Worm (Caenorhabditis elegans) whole organism, early embryonic: ENCODE measurements around the gene Y73B6A.3.

ENCODE experiments used
- B0310.2 ChIP-seq: sonication (generic microtip); optimal IDR thresholded peaks from 2 replicates; lab custom pipeline; 2016; ENCODE audit warnings: mild to moderate bottlenecking, missing genetic modification characterization, missing compliant biosample characterization
- F13C5.2 ChIP-seq: sonication (generic microtip); optimal IDR thresholded peaks from 2 replicates; lab custom pipeline; 2017; ENCODE audit warnings: mild to moderate bottlenecking, missing genetic modification characterization, inconsistent platforms, missing compliant biosample characterization
- aly-1 ChIP-seq: sonication (generic microtip); optimal IDR thresholded peaks from 2 replicates; lab custom pipeline; 2016; ENCODE audit warnings: missing genetic modification characterization, missing compliant biosample characterization
- ama-1 ChIP-seq: fragments of 150-350 bp; optimal IDR thresholded peaks from 2 replicates; lab custom pipeline; 2014
- ceh-13 ChIP-seq: fragments of 200-800 bp; sonication (Bioruptor generic); optimal IDR thresholded peaks from 2 replicates; lab custom pipeline; 2018; ENCODE audit warnings: mild to moderate bottlenecking, missing genetic modification characterization, missing compliant biosample characterization
- ceh-36 ChIP-seq: sonication (generic microtip); optimal IDR thresholded peaks from 2 replicates; lab custom pipeline; 2016; ENCODE audit warnings: missing genetic modification characterization, inconsistent platforms, missing compliant biosample characterization
- ets-7 ChIP-seq: sonication (generic microtip); optimal IDR thresholded peaks from 2 replicates; lab custom pipeline; 2016; ENCODE audit warnings: missing genotype, missing genetic modification characterization, missing compliant biosample characterization
- flt-1 ChIP-seq: fragments of 200-800 bp; sonication (Bioruptor generic); IDR thresholded peaks from 2 replicates; pipeline ENCODE4 v1.3.6; 2022; ENCODE audit warnings: missing genetic modification characterization, missing compliant biosample characterization
- hmbx-1 ChIP-seq: sonication (generic microtip); optimal IDR thresholded peaks from 2 replicates; lab custom pipeline; 2016; ENCODE audit warnings: mild to moderate bottlenecking, missing genetic modification characterization, missing compliant biosample characterization
- hmg-4 ChIP-seq: fragments of 200-800 bp; sonication (Bioruptor generic); optimal IDR thresholded peaks from 2 replicates; lab custom pipeline; 2018; ENCODE audit warnings: mild to moderate bottlenecking, missing genetic modification characterization, missing compliant biosample characterization
- hnd-1 ChIP-seq: sonication (generic microtip); optimal IDR thresholded peaks from 2 replicates; lab custom pipeline; 2016; ENCODE audit warnings: missing genetic modification characterization, missing compliant biosample characterization
- pes-1 ChIP-seq: fragments of 200-800 bp; sonication (Bioruptor generic); IDR thresholded peaks from 2 replicates; pipeline ENCODE4 v1.3.6; 2022; ENCODE audit warnings: missing genetic modification reagents, missing genetic modification characterization, missing compliant biosample characterization
- scrt-1 ChIP-seq: fragments of 200-800 bp; sonication (Bioruptor generic); IDR thresholded peaks from 2 replicates; pipeline ENCODE4 v1.3.6; 2022; ENCODE audit warnings: missing genetic modification characterization, missing compliant biosample characterization
- sea-1 ChIP-seq: fragments of 200-800 bp; sonication (Bioruptor generic); conservative IDR thresholded peaks from 2 replicates; pipeline ENCODE4 v1.3.6; 2022; ENCODE audit warnings: missing genetic modification characterization, missing compliant biosample characterization
- tbx-11 ChIP-seq: fragments of 200-800 bp; sonication (Bioruptor generic); IDR thresholded peaks from 2 replicates; pipeline ENCODE4 v1.3.6; 2022; ENCODE audit warnings: missing genetic modification characterization, missing compliant biosample characterization
- tbx-37 ChIP-seq: fragments of 200-800 bp; sonication (Bioruptor generic); conservative IDR thresholded peaks from 2 replicates; pipeline ENCODE4 v1.3.6; 2022; ENCODE audit warnings: missing genetic modification reagents, missing genetic modification characterization, missing compliant biosample characterization
- tra-4 ChIP-seq: sonication (generic microtip); optimal IDR thresholded peaks from 2 replicates; lab custom pipeline; 2017; ENCODE audit warnings: missing genetic modification characterization, missing compliant biosample characterization

Y73B6A.3 gene

ce11 chrIV:6740190-6740589 lies at the start of gene Y73B6A.3:
Y73B6A.3 (minus strand) TSS chrIV:6740290.
- TF ChIP-seq F13C5.2 (tag; lab: Kevin White, UChicago) (no peak), hnd-1 (tag; lab: Kevin White, UChicago) (no peak), ets-7 (tag; lab: Kevin White, UChicago) (no peak), sea-1 (GFP tag; lab: Robert Waterston, UW) (no peak), tra-4 (tag; lab: Kevin White, UChicago) (no peak), ceh-36 (tag; lab: Kevin White, UChicago) (no peak), flt-1 (GFP tag; lab: Robert Waterston, UW) (no peak)

- TF ChIP-seq hmbx-1 (tag; lab: Kevin White, UChicago) (no peak), ceh-13 (GFP tag; lab: Kevin White, UChicago) (no peak), hnd-1 (tag; lab: Kevin White, UChicago) (no peak), scrt-1 (GFP tag; lab: Robert Waterston, UW) (no peak), sea-1 (GFP tag; lab: Robert Waterston, UW) (no peak), ets-7 (tag; lab: Kevin White, UChicago) (no peak), aly-1 (tag; lab: Kevin White, UChicago) (no peak), pes-1 (GFP tag; lab: Robert Waterston, UW) (no peak), tbx-11 (GFP tag; lab: Robert Waterston, UW) (no peak), ama-1 (lab: Kevin White, UChicago) (no peak), tra-4 (tag; lab: Kevin White, UChicago) (no peak), B0310.2 (no peak), ceh-36 (tag; lab: Kevin White, UChicago) (no peak), tbx-37 (GFP tag; lab: Robert Waterston, UW) (no peak), hmg-4 (GFP tag; lab: Kevin White, UChicago) (no peak), F13C5.2 (tag; lab: Kevin White, UChicago) (no peak), flt-1 (GFP tag; lab: Robert Waterston, UW) (no peak)
These were observed 45.8 kb upstream of the Y73B6A.3 start for ce11 chrIV:6785873-6786272.

ce11 chrIV:6785151-6785550 lies 45.1 kb upstream of the Y73B6A.3 start, which contains the start of gene dyci-1:
dyci-1 (minus strand) TSS chrIV:6785272.
- TF ChIP-seq flt-1 (GFP tag; lab: Robert Waterston, UW), result no peak
- TF ChIP-seq sea-1 (GFP tag; lab: Robert Waterston, UW), result no peak
- no peak for TF ChIP-seq B0310.2
- TF ChIP-seq ets-7 (tag; lab: Kevin White, UChicago), result no peak
- no peak for TF ChIP-seq pes-1 (GFP tag; lab: Robert Waterston, UW)
- TF ChIP-seq F13C5.2 (tag; lab: Kevin White, UChicago), result no peak
- no peak for TF ChIP-seq hmg-4 (GFP tag; lab: Kevin White, UChicago)
- TF ChIP-seq scrt-1 (GFP tag; lab: Robert Waterston, UW), result no peak
- no peak for TF ChIP-seq hmbx-1 (tag; lab: Kevin White, UChicago)
- TF ChIP-seq ama-1 (lab: Kevin White, UChicago), result no peak
- TF ChIP-seq ceh-36 (tag; lab: Kevin White, UChicago), result no peak
- TF ChIP-seq tra-4 (tag; lab: Kevin White, UChicago), result no peak
- TF ChIP-seq ceh-13 (GFP tag; lab: Kevin White, UChicago), result no peak
- TF ChIP-seq tbx-11 (GFP tag; lab: Robert Waterston, UW), result no peak

- TF ChIP-seq B0310.2 (no peak), tbx-37 (GFP tag; lab: Robert Waterston, UW) (no peak), hnd-1 (tag; lab: Kevin White, UChicago) (no peak), pes-1 (GFP tag; lab: Robert Waterston, UW) (no peak), ama-1 (lab: Kevin White, UChicago) (no peak), scrt-1 (GFP tag; lab: Robert Waterston, UW) (no peak), hmbx-1 (tag; lab: Kevin White, UChicago) (no peak), sea-1 (GFP tag; lab: Robert Waterston, UW) (no peak)
These were observed 37.1 kb upstream of the Y73B6A.3 start for ce11 chrIV:6777156-6777555.

ce11 chrIV:6771556-6771955 lies 31.5 kb upstream of the Y73B6A.3 start:
- TF ChIP-seq aly-1 (tag; lab: Kevin White, UChicago) (no peak), hnd-1 (tag; lab: Kevin White, UChicago) (no peak), tbx-37 (GFP tag; lab: Robert Waterston, UW) (no peak), B0310.2 (no peak), pes-1 (GFP tag; lab: Robert Waterston, UW) (no peak), ceh-36 (tag; lab: Kevin White, UChicago) (no peak), flt-1 (GFP tag; lab: Robert Waterston, UW) (no peak), F13C5.2 (tag; lab: Kevin White, UChicago) (no peak), hmg-4 (GFP tag; lab: Kevin White, UChicago) (no peak), ceh-13 (GFP tag; lab: Kevin White, UChicago) (no peak), tra-4 (tag; lab: Kevin White, UChicago) (no peak), scrt-1 (GFP tag; lab: Robert Waterston, UW) (no peak), ets-7 (tag; lab: Kevin White, UChicago) (no peak), sea-1 (GFP tag; lab: Robert Waterston, UW) (no peak)

ce11 chrIV:6770407-6770883 lies 30.4 kb upstream of the Y73B6A.3 start, which contains the start of gene anat-1:
anat-1 (plus strand) TSS chrIV:6770833.
- TF ChIP-seq ama-1 (lab: Kevin White, UChicago) (no peak), tbx-37 (GFP tag; lab: Robert Waterston, UW) (no peak), pes-1 (GFP tag; lab: Robert Waterston, UW) (no peak), tra-4 (tag; lab: Kevin White, UChicago) (no peak), aly-1 (tag; lab: Kevin White, UChicago) (no peak), sea-1 (GFP tag; lab: Robert Waterston, UW) (no peak), ceh-13 (GFP tag; lab: Kevin White, UChicago) (no peak), F13C5.2 (tag; lab: Kevin White, UChicago) (no peak), B0310.2 (no peak), flt-1 (GFP tag; lab: Robert Waterston, UW) (no peak), tbx-11 (GFP tag; lab: Robert Waterston, UW) (no peak), scrt-1 (GFP tag; lab: Robert Waterston, UW) (no peak), hmbx-1 (tag; lab: Kevin White, UChicago) (no peak), hmg-4 (GFP tag; lab: Kevin White, UChicago) (no peak)
